Worm (Caenorhabditis elegans): ENCODE measurements around the gene cima-1.

cima-1 gene

DNA sequence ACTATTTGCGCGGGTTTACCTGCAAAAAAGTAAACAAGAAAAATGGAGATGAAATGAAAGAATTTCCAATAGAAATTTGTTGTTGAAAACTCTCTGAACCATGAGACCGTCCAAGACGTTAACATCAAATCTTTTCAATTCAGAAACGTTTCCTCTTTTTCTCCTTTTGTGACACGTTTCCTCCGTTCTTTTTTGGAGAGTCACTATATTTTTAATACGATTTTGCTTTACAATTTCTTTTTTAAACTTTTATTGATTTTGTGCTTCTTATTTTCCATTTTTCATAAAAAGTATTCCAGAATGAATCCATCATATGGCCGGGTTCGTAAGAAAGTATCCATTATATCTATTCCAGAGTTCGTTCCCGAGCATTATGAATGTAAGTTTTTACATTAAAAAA lies 23.6 kb downstream of the cima-1 start, which contains the start of gene itr-1:
Gene itr-1, plus strand, starts transcription at position 301 of the 400 bp plus-strand sequence.
- no peak for TF ChIP-seq madf-2 (tag; optimal IDR thresholded peaks at IDR 0.05)
- TF ChIP-seq ets-4 (tag; optimal IDR thresholded peaks at IDR 0.05) = no peak
- no peak for TF ChIP-seq ttx-3 (tag; optimal IDR thresholded peaks at IDR 0.05)
- no peak for TF ChIP-seq ceh-18 (tag; optimal IDR thresholded peaks at IDR 0.05)
- no peak for TF ChIP-seq fax-1 (tag; optimal IDR thresholded peaks at IDR 0.05)
- no peak for TF ChIP-seq tbx-2 (tag; optimal IDR thresholded peaks at IDR 0.05)
- no peak for TF ChIP-seq ama-1 (optimal IDR thresholded peaks at IDR 0.05)
- TF ChIP-seq ahr-1 (tag; optimal IDR thresholded peaks at IDR 0.05) = no peak
- TF ChIP-seq hlh-6 (tag; optimal IDR thresholded peaks at IDR 0.05) = no peak
- TF ChIP-seq ceh-9 (tag; optimal IDR thresholded peaks at IDR 0.05) = no peak
- no peak for TF ChIP-seq ref-2 (tag; optimal IDR thresholded peaks at IDR 0.05)
- TF ChIP-seq tbx-7 (tag; optimal IDR thresholded peaks at IDR 0.05) = no peak
- TF ChIP-seq unc-42 (tag; optimal IDR thresholded peaks at IDR 0.05) = no peak
- no peak for TF ChIP-seq pqm-1 (tag; optimal IDR thresholded peaks at IDR 0.05)

DNA sequence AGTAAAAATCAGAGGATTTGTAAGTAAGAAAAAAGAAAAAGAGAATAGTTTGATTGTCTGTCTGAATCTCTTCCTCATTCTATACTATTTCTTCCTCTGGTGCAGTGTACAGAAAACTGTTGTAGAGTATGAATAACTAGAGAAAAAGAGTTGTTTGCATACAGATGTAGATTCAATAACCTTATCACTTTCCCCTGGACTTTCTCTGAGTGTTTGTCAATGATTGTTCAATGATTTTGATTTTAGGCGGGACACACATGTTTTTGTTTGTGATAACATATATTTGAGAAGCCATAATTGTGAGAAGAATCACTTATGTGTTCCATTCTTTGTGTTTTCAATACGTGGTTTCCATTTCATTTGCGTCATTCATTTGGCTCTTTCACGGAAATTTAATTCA lies 27.9 kb downstream of the cima-1 start:
- TF ChIP-seq elt-2 (tag; optimal IDR thresholded peaks at IDR 0.05) (peak; percentile 60), unc-86 (tag; optimal IDR thresholded peaks at IDR 0.05) (no peak), ceh-45 (GFP tag; IDR thresholded peaks at IDR 0.05) (no peak), hlh-13 (GFP tag; optimal IDR thresholded peaks at IDR 0.05) (no peak), ceh-48 (tag; optimal IDR thresholded peaks at IDR 0.05) (no peak), T23F11.4 (GFP tag; optimal IDR thresholded peaks at IDR 0.05) (no peak)

DNA sequence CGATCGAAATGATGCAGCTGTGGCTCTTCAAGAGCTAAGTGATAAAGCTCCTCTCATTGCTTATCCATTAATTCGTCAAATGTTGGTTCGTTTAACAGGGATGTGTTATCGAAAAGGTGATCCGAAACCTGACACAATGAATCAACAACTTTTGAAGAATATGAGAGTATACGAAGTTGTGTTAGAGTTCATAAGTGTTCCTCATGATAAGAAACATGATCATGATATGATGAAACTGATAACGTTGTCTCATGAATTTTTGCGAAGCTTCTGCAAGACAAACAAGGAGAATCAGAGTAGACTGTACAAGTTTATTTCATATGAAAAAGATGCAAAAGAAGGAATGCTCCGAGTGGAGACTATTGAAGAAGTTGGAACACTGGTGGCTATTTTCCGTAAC lies 38.1 kb downstream of the cima-1 start:
- no peak for TF ChIP-seq eyg-1 (tag; optimal IDR thresholded peaks at IDR 0.05)
- TF ChIP-seq che-1 (tag; optimal IDR thresholded peaks at IDR 0.05) = no peak
- TF ChIP-seq F13H6.1 (tag; optimal IDR thresholded peaks at IDR 0.05) = no peak
- no peak for TF ChIP-seq lin-11 (tag; optimal IDR thresholded peaks at IDR 0.05)
- no peak for TF ChIP-seq unc-86 (tag; optimal IDR thresholded peaks at IDR 0.05)
- no peak for TF ChIP-seq nhr-232 (tag; optimal IDR thresholded peaks at IDR 0.05)
- no peak for TF ChIP-seq pha-2 (tag; optimal IDR thresholded peaks at IDR 0.05)
- TF ChIP-seq K09A11.1 (tag; optimal IDR thresholded peaks at IDR 0.05; ENCODE audit: insufficient read depth) = no peak
- TF ChIP-seq lim-6 (tag; optimal IDR thresholded peaks at IDR 0.05) = no peak

DNA sequence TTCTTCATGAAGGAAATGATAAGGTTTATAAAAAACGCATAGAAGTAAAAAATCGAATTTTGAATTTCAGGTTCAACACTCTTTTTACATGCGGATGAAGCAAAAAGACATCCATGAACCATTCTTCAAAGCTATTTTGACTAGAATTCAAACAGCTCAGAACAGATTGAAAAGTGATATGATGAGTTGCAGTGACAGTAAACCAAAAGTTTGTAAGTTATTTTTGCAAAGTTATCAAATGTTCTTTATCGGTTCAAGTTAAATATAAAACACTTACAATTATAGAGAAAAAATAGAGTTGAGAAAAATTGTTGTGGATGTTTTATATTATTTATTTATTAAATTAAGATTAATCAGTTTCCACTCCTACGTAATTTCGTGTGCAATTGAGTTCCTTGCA lies 41.2 kb downstream of the cima-1 start:
- TF ChIP-seq ceh-6 (GFP tag; optimal IDR thresholded peaks at IDR 0.05) (no peak), sox-2 (GFP tag; IDR thresholded peaks at IDR 0.05) (no peak), madf-2 (tag; optimal IDR thresholded peaks at IDR 0.05) (no peak), fax-1 (tag; optimal IDR thresholded peaks at IDR 0.05) (no peak), nhr-232 (tag; optimal IDR thresholded peaks at IDR 0.05) (no peak), nfya-1 (tag; optimal IDR thresholded peaks at IDR 0.05) (no peak), syd-9 (tag; optimal IDR thresholded peaks at IDR 0.05) (no peak), pag-3 (tag; optimal IDR thresholded peaks at IDR 0.05; ENCODE audit: borderline replicate concordance) (no peak)

DNA sequence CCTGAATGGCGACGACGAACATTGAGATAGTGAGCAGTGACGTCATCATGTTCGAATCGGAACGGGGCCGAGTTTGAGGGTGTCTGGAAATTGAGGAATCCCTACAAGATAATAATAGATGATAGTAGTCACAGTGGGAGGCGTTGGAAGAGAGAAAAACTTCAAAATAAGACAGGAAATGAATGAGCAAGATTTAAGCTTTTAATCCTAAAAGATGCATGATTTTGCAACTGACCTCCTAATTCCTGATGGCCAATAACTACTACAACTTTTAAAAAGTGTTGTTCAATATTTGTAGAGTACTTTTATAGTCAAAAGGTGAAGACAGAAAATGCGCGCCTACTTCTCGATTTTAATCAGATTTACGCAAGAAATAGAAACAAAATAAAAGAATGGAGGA lies 47.1 kb downstream of the cima-1 start, which contains the start of gene flp-13:
Gene flp-13, minus strand, starts transcription at position 101 of the 400 bp plus-strand sequence.
- TF ChIP-seq lin-11 (tag; optimal IDR thresholded peaks at IDR 0.05) (no peak), ama-1 (optimal IDR thresholded peaks at IDR 0.05) (no peak), Y22D7AL.16 (tag; optimal IDR thresholded peaks at IDR 0.05) (no peak), ceh-34 (tag; optimal IDR thresholded peaks at IDR 0.05) (no peak), ceh-22 (tag; optimal IDR thresholded peaks at IDR 0.05) (no peak), lim-6 (tag; optimal IDR thresholded peaks at IDR 0.05) (no peak), fax-1 (tag; optimal IDR thresholded peaks at IDR 0.05) (no peak), ceh-45 (GFP tag; IDR thresholded peaks at IDR 0.05) (no peak), pat-9 (tag; optimal IDR thresholded peaks at IDR 0.05) (no peak), hlh-8 (tag; optimal IDR thresholded peaks at IDR 0.05) (no peak), ceh-31 (tag; optimal IDR thresholded peaks at IDR 0.05) (no peak)

All from whole organism, late embryonic.